Worm (Caenorhabditis elegans) whole organism, midembryonic: ENCODE results near the gene acly-2.

Source experiments
- flt-1 ChIP-seq: fragments of 200-800 bp; sonication (Bioruptor generic); IDR thresholded peaks from 2 replicates; pipeline ENCODE4 v1.3.6; 2022; ENCODE audit warnings: missing genetic modification characterization, missing compliant biosample characterization
- med-1 ChIP-seq: sonication (generic microtip); optimal IDR thresholded peaks from 2 replicates; lab custom pipeline; 2017; ENCODE audit warnings: missing genetic modification characterization, mild to moderate bottlenecking, missing compliant biosample characterization, antibody characterized with exemption, missing genetic modification reagents; ENCODE audit not compliant: insufficient read depth

ce11 chrV:13130439-13130840 is 14.2 kb downstream of the acly-2 start:
- TF ChIP-seq med-1 (GFP tag; lab: Kevin White, UChicago) (no peak), flt-1 (GFP tag; lab: Robert Waterston, UW) (no peak)
